Fruit fly (Drosophila melanogaster): ENCODE data around the gene CG12170.

The CG12170 gene

dm6 chr3R:5591398-5591853 is 45.6 kb upstream of the CG12170 start, which contains the start of the genes noi and Vha26 (continued):
- TF ChIP-seq pita (GFP tag; optimal IDR thresholded peaks at IDR 0.05), result no peak
- no peak for TF ChIP-seq CG11456 (GFP tag; IDR thresholded peaks at IDR 0.05)
- TF ChIP-seq al (GFP tag; IDR thresholded peaks at IDR 0.05), result no peak
- TF ChIP-seq ci (GFP tag; IDR thresholded peaks at IDR 0.05), result peak; percentile 23; the same call in 1 of the 3 replicates
- TF ChIP-seq Blimp-1 (GFP tag; optimal IDR thresholded peaks at IDR 0.05), result no peak
- TF ChIP-seq Chrac-16 (GFP tag; optimal IDR thresholded peaks at IDR 0.05), result no peak
- TF ChIP-seq vvl (GFP tag; IDR thresholded peaks at IDR 0.05), result peak; percentile 18; the same call in 1 of the 2 replicates
- no peak for TF ChIP-seq CG11695 (GFP tag; IDR thresholded peaks at IDR 0.05)
- no peak for TF ChIP-seq tna (GFP tag; IDR thresholded peaks at IDR 0.05; ENCODE audit: partially characterized antibody)
- no peak for TF ChIP-seq CG6813 (GFP tag; optimal IDR thresholded peaks at IDR 0.05)
- TF ChIP-seq CG17359 (tag; optimal IDR thresholded peaks at IDR 0.05), result peak; percentile 25
- TF ChIP-seq tap (tag; optimal IDR thresholded peaks at IDR 0.05), result no peak
- TF ChIP-seq gcm (GFP tag; optimal IDR thresholded peaks at IDR 0.05), result no peak
- TF ChIP-seq YL-1 (GFP tag; optimal IDR thresholded peaks at IDR 0.05), result peak; percentile 45
- peak; percentile 73 for TF ChIP-seq CG15514 (GFP tag; optimal IDR thresholded peaks at IDR 0.05)
- TF ChIP-seq CG1602 (GFP tag; optimal IDR thresholded peaks at IDR 0.05), result no peak
- TF ChIP-seq eve (GFP tag; optimal IDR thresholded peaks at IDR 0.05), result no peak
- peak; percentile 49 for TF ChIP-seq CG13775 (GFP tag; optimal IDR thresholded peaks at IDR 0.05)
- no peak for TF ChIP-seq CG17328 (GFP tag; IDR thresholded peaks at IDR 0.05)
- no peak for TF ChIP-seq CG31365 (tag; optimal IDR thresholded peaks at IDR 0.05)
- TF ChIP-seq CG14050 (GFP tag; IDR thresholded peaks at IDR 0.05), result no peak
- TF ChIP-seq Ravus (GFP tag; IDR thresholded peaks at IDR 0.05), result no peak
- peak; percentile 77 for TF ChIP-seq Ets97D (GFP tag; optimal IDR thresholded peaks at IDR 0.05)
- peak; percentile 63 for TF ChIP-seq Bgb (GFP tag; IDR thresholded peaks at IDR 0.05; ENCODE audit: partially characterized antibody)
- TF ChIP-seq ash1 (GFP tag; optimal IDR thresholded peaks at IDR 0.05), result no peak
- TF ChIP-seq hkb (optimal IDR thresholded peaks at IDR 0.05), result no peak
- no peak for TF ChIP-seq hkb (GFP tag; IDR thresholded peaks at IDR 0.05)
- peak; percentile 19 for TF ChIP-seq CG12744 (GFP tag; optimal IDR thresholded peaks at IDR 0.05)
- no peak for TF ChIP-seq Jarid2 (GFP tag; optimal IDR thresholded peaks at IDR 0.05)
- peak; percentile 96 for TF ChIP-seq CG7928 (GFP tag; optimal IDR thresholded peaks at IDR 0.05)
- TF ChIP-seq hth (optimal IDR thresholded peaks at IDR 0.05), result no peak
- TF ChIP-seq toy (GFP tag; IDR thresholded peaks at IDR 0.05), result no peak
- no peak for TF ChIP-seq CG14667 (GFP tag; IDR thresholded peaks at IDR 0.05)
- no peak for TF ChIP-seq eyg (GFP tag; optimal IDR thresholded peaks at IDR 0.05)
- TF ChIP-seq usp (GFP tag; optimal IDR thresholded peaks at IDR 0.05), result no peak
- TF ChIP-seq CG7372 (GFP tag; IDR thresholded peaks at IDR 0.05), result peak; percentile 21; the same call in 1 of the 2 replicates
- peak; percentile 19 for TF ChIP-seq Deaf1 (tag; optimal IDR thresholded peaks at IDR 0.05)
- no peak for TF ChIP-seq CG13894 (tag; optimal IDR thresholded peaks at IDR 0.05)
- TF ChIP-seq danr (GFP tag; IDR thresholded peaks at IDR 0.05), result no peak
- TF ChIP-seq Adf1 (GFP tag; IDR thresholded peaks at IDR 0.05), result 0 out of 2 replicates have a peak, but pooled peaks have one; percentile 24
- no peak for TF ChIP-seq CG5245 (GFP tag; optimal IDR thresholded peaks at IDR 0.05)
- no peak for TF ChIP-seq CG10366 (GFP tag; IDR thresholded peaks at IDR 0.05)
- no peak for TF ChIP-seq PHDP (tag; optimal IDR thresholded peaks at IDR 0.05)
- TF ChIP-seq ab (GFP tag; optimal IDR thresholded peaks at IDR 0.05), result no peak
- TF ChIP-seq CG15601 (tag; optimal IDR thresholded peaks at IDR 0.05), result peak; percentile 68
- TF ChIP-seq CG4424 (GFP tag; optimal IDR thresholded peaks at IDR 0.05), result peak; percentile 3
- no peak for TF ChIP-seq CG4707 (GFP tag; optimal IDR thresholded peaks at IDR 0.05)
- TF ChIP-seq Scr (GFP tag; IDR thresholded peaks at IDR 0.05; ENCODE audit: partially characterized antibody), result peak; percentile 65
- TF ChIP-seq Poxn (GFP tag; IDR thresholded peaks at IDR 0.05), result no peak
- peak; percentile 85 for TF ChIP-seq CG3995 (GFP tag; optimal IDR thresholded peaks at IDR 0.05)
- no peak for TF ChIP-seq CG10274 (GFP tag; optimal IDR thresholded peaks at IDR 0.05)
- TF ChIP-seq mam (GFP tag; optimal IDR thresholded peaks at IDR 0.05), result peak; percentile 65
